Fruit fly (Drosophila melanogaster) whole organism, embryonic: ENCODE results near the gene CG14856.

Source experiments
- Awh ChIP-seq: fragments of 200-800 bp; sonication (Bioruptor generic); IDR thresholded peaks from 2 replicates; pipeline ENCODE4, ENCODE4 v1.3.6; 2022; ENCODE audit warnings: missing biosample characterization, missing genetic modification characterization
- Blimp-1 ChIP-seq: fragments of 200-800 bp; sonication (Bioruptor generic); optimal IDR thresholded peaks from 3 replicates; lab custom pipeline; 2018; ENCODE audit warnings: missing biosample characterization, missing genetic modification characterization, mild to moderate bottlenecking, moderate library complexity, missing genetic modification reagents
- CG10565 ChIP-seq: fragments of 200-800 bp; sonication (Bioruptor generic); optimal IDR thresholded peaks from 3 replicates; lab custom pipeline; 2016; ENCODE audit warnings: missing biosample characterization, mild to moderate bottlenecking, missing genetic modification characterization
- CG10959 ChIP-seq: fragments of 200-800 bp; sonication (Bioruptor generic); IDR thresholded peaks from 2 replicates; pipeline ENCODE4 v1.3.6; 2022; ENCODE audit warnings: missing biosample characterization, missing genetic modification characterization
- CG10979 ChIP-seq: fragments of 200-800 bp; sonication (Bioruptor generic); optimal IDR thresholded peaks from 2 replicates; lab custom pipeline; 2018; ENCODE audit warnings: missing biosample characterization, mild to moderate bottlenecking, missing genetic modification characterization, moderate library complexity
- CG11247 ChIP-seq: fragments of 200-800 bp; sonication (Bioruptor generic); IDR thresholded peaks from 2 replicates; pipeline ENCODE4 v1.3.6; 2022; ENCODE audit warnings: missing biosample characterization, missing genetic modification characterization
- CG12219 ChIP-seq: fragments of 200-800 bp; sonication (Bioruptor generic); optimal IDR thresholded peaks from 3 replicates; lab custom pipeline; 2018; ENCODE audit warnings: missing biosample characterization, mild to moderate bottlenecking, missing genetic modification characterization
- CG13123 ChIP-seq: fragments of 200-800 bp; sonication (Bioruptor generic); optimal IDR thresholded peaks from 2 replicates; lab custom pipeline; 2016; ENCODE audit warnings: missing biosample characterization, missing genetic modification characterization
- CG14667 ChIP-seq: fragments of 200-800 bp; sonication (Bioruptor generic); IDR thresholded peaks from 2 replicates; pipeline ENCODE4 v1.3.6; 2022; ENCODE audit warnings: missing biosample characterization, missing genetic modification characterization
- CG14710 ChIP-seq: fragments of 200-800 bp; sonication (Bioruptor generic); optimal IDR thresholded peaks from 3 replicates; lab custom pipeline; 2019; ENCODE audit warnings: missing biosample characterization, mild to moderate bottlenecking, missing genetic modification characterization, moderate library complexity
- CG15073 ChIP-seq: fragments of 200-800 bp; sonication (Bioruptor generic); optimal IDR thresholded peaks from 2 replicates; lab custom pipeline; 2016; ENCODE audit warnings: missing biosample characterization, missing genetic modification characterization
- CG2875 ChIP-seq: fragments of 200-800 bp; sonication (Bioruptor generic); optimal IDR thresholded peaks from 2 replicates; lab custom pipeline; 2017; ENCODE audit warnings: missing biosample characterization, mild to moderate bottlenecking, missing genetic modification characterization, missing genetic modification reagents
- CG4328 ChIP-seq: fragments of 200-800 bp; sonication (Bioruptor generic); optimal IDR thresholded peaks from 3 replicates; lab custom pipeline; 2017; ENCODE audit warnings: missing biosample characterization, missing genetic modification reagents, missing genetic modification characterization
- CG6272 ChIP-seq: fragments of 200-800 bp; sonication (Bioruptor generic); IDR thresholded peaks from 2 replicates; pipeline ENCODE4 v1.3.6; 2022; ENCODE audit warnings: missing biosample characterization, missing genetic modification characterization
- CG6654 ChIP-seq: fragments of 200-800 bp; sonication (Bioruptor generic); optimal IDR thresholded peaks from 2 replicates; lab custom pipeline; 2017; ENCODE audit warnings: missing biosample characterization, mild to moderate bottlenecking, missing genetic modification characterization
- CG7556 ChIP-seq: fragments of 200-800 bp; sonication (Bioruptor generic); optimal IDR thresholded peaks from 2 replicates; lab custom pipeline; 2017; ENCODE audit warnings: missing biosample characterization, mild to moderate bottlenecking, missing genetic modification characterization
- CG8359 ChIP-seq: fragments of 200-800 bp; sonication (Bioruptor generic); optimal IDR thresholded peaks from 2 replicates; lab custom pipeline; 2017; ENCODE audit warnings: missing biosample characterization, mild to moderate bottlenecking, missing genetic modification characterization, borderline replicate concordance
- CG9797 ChIP-seq: fragments of 200-800 bp; sonication (Bioruptor generic); optimal IDR thresholded peaks from 3 replicates; lab custom pipeline; 2018; ENCODE audit warnings: missing biosample characterization, mild to moderate bottlenecking, missing genetic modification characterization
- CG9876 ChIP-seq: fragments of 200-800 bp; sonication (Bioruptor generic); optimal IDR thresholded peaks from 2 replicates; lab custom pipeline; 2016; ENCODE audit warnings: missing biosample characterization, missing genetic modification characterization
- CHES-1-like ChIP-seq: fragments of 200-800 bp; sonication (Bioruptor generic); optimal IDR thresholded peaks from 2 replicates; lab custom pipeline; 2016; ENCODE audit warnings: missing biosample characterization, missing genetic modification characterization
- CTCF ChIP-seq: fragments of 200-800 bp; sonication (Bioruptor generic); optimal IDR thresholded peaks from 2 replicates; lab custom pipeline; 2017; ENCODE audit warnings: missing biosample characterization, mild to moderate bottlenecking, missing genetic modification characterization, moderate library complexity
- Fer3 ChIP-seq: fragments of 200-800 bp; sonication (Bioruptor generic); optimal IDR thresholded peaks from 2 replicates; lab custom pipeline; 2018; ENCODE audit warnings: missing biosample characterization, mild to moderate bottlenecking, missing genetic modification characterization, moderate library complexity
- HHEX ChIP-seq: fragments of 200-800 bp; sonication (Bioruptor generic); optimal IDR thresholded peaks from 3 replicates; lab custom pipeline; 2017; ENCODE audit warnings: missing biosample characterization, mild to moderate bottlenecking, missing genetic modification characterization, missing genetic modification reagents
- Hey ChIP-seq: fragments of 200-800 bp; sonication (Bioruptor generic); optimal IDR thresholded peaks from 3 replicates; lab custom pipeline; 2018; ENCODE audit warnings: missing biosample characterization, mild to moderate bottlenecking, missing genetic modification characterization
- HmgZ ChIP-seq: fragments of 200-800 bp; sonication (Bioruptor generic); optimal IDR thresholded peaks from 2 replicates; lab custom pipeline; 2018; ENCODE audit warnings: missing biosample characterization, mild to moderate bottlenecking, missing genetic modification characterization
- Hr78 ChIP-seq, 2 experiments: fragments of 200-800 bp in 1 of 2; fragments of >200 bp in 1 of 2; sonication (Bioruptor generic) in 1 of 2; optimal IDR thresholded peaks; 2 replicates each; lab custom pipeline; 2017 to 2019; ENCODE audit warnings: missing biosample characterization in 2 of 2, missing genetic modification characterization in 2 of 2, mild to moderate bottlenecking in 1 of 2, moderate library complexity in 1 of 2
- Med ChIP-seq: fragments of 200-800 bp; sonication (Bioruptor generic); peaks from one replicate; lab custom pipeline; 2016; ENCODE audit warnings: missing biosample characterization, missing genetic modification characterization, mild to moderate bottlenecking, inconsistent platforms, moderate library complexity
- Opbp ChIP-seq: fragments of 200-800 bp; sonication (Bioruptor generic); IDR thresholded peaks from 3 replicates; pipeline ENCODE4 v1.3.6; 2022; ENCODE audit warnings: missing biosample characterization, missing genetic modification characterization; ENCODE audit not compliant: partially characterized antibody
- Sin3A ChIP-seq: fragments of >200 bp; optimal IDR thresholded peaks from 2 replicates; lab custom pipeline; 2018
- ac ChIP-seq: fragments of 200-800 bp; sonication (Bioruptor generic); optimal IDR thresholded peaks from 3 replicates; lab custom pipeline; 2017; ENCODE audit warnings: missing biosample characterization, mild to moderate bottlenecking, missing genetic modification characterization
- al ChIP-seq: fragments of 200-800 bp; sonication (Bioruptor generic); IDR thresholded peaks from 2 replicates; pipeline ENCODE4 v1.3.6; 2022; ENCODE audit warnings: missing biosample characterization, missing genetic modification characterization
- ap ChIP-seq: fragments of 200-800 bp; sonication (Bioruptor generic); IDR thresholded peaks from 2 replicates; pipeline ENCODE4 v1.3.6; 2022; ENCODE audit warnings: missing biosample characterization, missing genetic modification characterization
- ash1 ChIP-seq: fragments of 200-800 bp; sonication (Bioruptor generic); optimal IDR thresholded peaks from 2 replicates; lab custom pipeline; 2018; ENCODE audit warnings: missing biosample characterization, mild to moderate bottlenecking, missing genetic modification characterization
- ato ChIP-seq: fragments of 200-800 bp; sonication (Bioruptor generic); IDR thresholded peaks from 2 replicates; pipeline ENCODE4 v1.3.6; 2022; ENCODE audit warnings: missing biosample characterization, missing genetic modification characterization; ENCODE audit not compliant: partially characterized antibody
- bsh ChIP-seq, 2 experiments: fragments of 200-800 bp; sonication (Bioruptor generic); optimal IDR thresholded peaks; 2 replicates each; lab custom pipeline; 2017 to 2018; ENCODE audit warnings: mild to moderate bottlenecking in 2 of 2, missing biosample characterization in 2 of 2, missing genetic modification characterization in 2 of 2, moderate library complexity in 1 of 2
- dmrt11E ChIP-seq: fragments of 200-800 bp; sonication (Bioruptor generic); optimal IDR thresholded peaks from 3 replicates; lab custom pipeline; 2018; ENCODE audit warnings: missing biosample characterization, mild to moderate bottlenecking, missing genetic modification characterization, moderate library complexity
- emc ChIP-seq: fragments of 200-800 bp; sonication (Bioruptor generic); optimal IDR thresholded peaks from 2 replicates; lab custom pipeline; 2016; ENCODE audit warnings: missing biosample characterization, missing genetic modification characterization
- eve ChIP-seq, 2 experiments: fragments of >200 bp; optimal IDR thresholded peaks; 2 replicates each; lab custom pipeline; 2017; ENCODE audit warnings: missing biosample characterization in 2 of 2, missing genetic modification characterization in 2 of 2
- fd3F ChIP-seq: fragments of 200-800 bp; sonication (Bioruptor generic); optimal IDR thresholded peaks from 2 replicates; lab custom pipeline; 2018; ENCODE audit warnings: missing biosample characterization, mild to moderate bottlenecking, missing genetic modification characterization, moderate library complexity
- fd64A ChIP-seq: fragments of 200-800 bp; sonication (Bioruptor generic); optimal IDR thresholded peaks from 3 replicates; lab custom pipeline; 2018; ENCODE audit warnings: missing biosample characterization, mild to moderate bottlenecking, missing genetic modification characterization
- insv ChIP-seq, 2 experiments: fragments of 200-800 bp; sonication (Bioruptor generic); optimal IDR thresholded peaks; 3 replicates each; lab custom pipeline; 2016 to 2018; ENCODE audit warnings: missing biosample characterization in 2 of 2, missing genetic modification characterization in 2 of 2
- jing ChIP-seq: fragments of 200-800 bp; sonication (Bioruptor generic); optimal IDR thresholded peaks from 2 replicates; lab custom pipeline; 2018; ENCODE audit warnings: missing biosample characterization, mild to moderate bottlenecking, missing genetic modification characterization
- lbe ChIP-seq: fragments of 200-800 bp; sonication (Bioruptor generic); optimal IDR thresholded peaks from 2 replicates; lab custom pipeline; 2016; ENCODE audit warnings: missing biosample characterization, mild to moderate bottlenecking, missing genetic modification characterization
- pfk ChIP-seq: fragments of 200-800 bp; sonication (Bioruptor generic); optimal IDR thresholded peaks from 2 replicates; lab custom pipeline; 2018; ENCODE audit warnings: missing biosample characterization, mild to moderate bottlenecking, missing genetic modification characterization, moderate library complexity
- phol ChIP-seq: fragments of 200-800 bp; sonication (Bioruptor generic); optimal IDR thresholded peaks from 3 replicates; lab custom pipeline; 2018; ENCODE audit warnings: missing biosample characterization, mild to moderate bottlenecking, missing genetic modification characterization, moderate library complexity
- pita ChIP-seq: fragments of 200-800 bp; sonication (Bioruptor generic); optimal IDR thresholded peaks from 2 replicates; lab custom pipeline; 2017; ENCODE audit warnings: missing biosample characterization, mild to moderate bottlenecking, missing genetic modification characterization
- pzg ChIP-seq: fragments of 200-800 bp; sonication (Bioruptor generic); optimal IDR thresholded peaks from 3 replicates; lab custom pipeline; 2018; ENCODE audit warnings: missing biosample characterization, mild to moderate bottlenecking, missing genetic modification characterization, moderate library complexity
- salm ChIP-seq: fragments of 200-800 bp; sonication (Bioruptor generic); optimal IDR thresholded peaks from 2 replicates; lab custom pipeline; 2018; ENCODE audit warnings: missing biosample characterization, mild to moderate bottlenecking, missing genetic modification characterization
- slbo ChIP-seq: fragments of 200-800 bp; sonication (Bioruptor generic); IDR thresholded peaks from 2 replicates; pipeline ENCODE4 v1.3.6; 2022; ENCODE audit warnings: missing biosample characterization, missing genetic modification characterization
- tio ChIP-seq: fragments of 200-800 bp; sonication (Bioruptor generic); optimal IDR thresholded peaks from 2 replicates; lab custom pipeline; 2017; ENCODE audit warnings: missing biosample characterization, missing genetic modification characterization, inconsistent platforms
- tll ChIP-seq, 2 experiments: fragments of 200-800 bp in 1 of 2; fragments of >200 bp in 1 of 2; sonication (Bioruptor generic) in 1 of 2; optimal IDR thresholded peaks; 2 replicates each; lab custom pipeline; 2017 to 2019; ENCODE audit warnings: missing biosample characterization in 2 of 2, missing genetic modification characterization in 2 of 2, mild to moderate bottlenecking in 1 of 2, moderate library complexity in 1 of 2

Gene CG14856

DNA sequence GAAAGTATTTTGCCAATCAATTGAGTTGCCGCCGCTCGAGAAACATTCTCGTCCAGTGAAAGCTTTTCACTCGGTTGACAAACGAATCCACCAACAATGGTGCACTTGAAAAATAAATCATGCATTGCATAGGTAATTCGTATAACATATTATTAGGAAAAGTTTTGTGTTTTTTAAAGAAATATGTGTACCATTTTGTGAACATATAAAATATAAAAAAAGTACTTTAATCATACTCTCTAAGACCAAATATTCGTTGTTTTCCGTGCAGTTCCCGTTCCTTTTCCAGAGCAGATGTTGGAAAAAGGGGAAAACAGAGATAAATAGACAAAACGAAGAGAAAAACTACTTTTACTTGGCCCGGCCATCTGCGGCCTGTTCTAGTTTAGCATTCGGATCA is 12.1 kb upstream of the CG14856 start:
- TF ChIP-seq CG14710 (tag; lab: Kevin White, UChicago) (no peak), Awh (GFP tag; lab: Robert Waterston, UW) (no peak), insv (GFP tag; optimal IDR thresholded peaks at IDR 0.05; lab: Kevin White, UChicago) (no peak), CG10565 (GFP tag; lab: Kevin White, UChicago) (no peak), CG6272 (no peak), fd3F (GFP tag; lab: Kevin White, UChicago) (no peak), CG12219 (GFP tag; lab: Kevin White, UChicago) (no peak), salm (tag; lab: Kevin White, UChicago) (no peak), tll (GFP tag; optimal IDR thresholded peaks at IDR 0.05; lab: Kevin White, UChicago) (no peak), phol (peak; percentile 2), CG15073 (GFP tag; lab: Kevin White, UChicago) (no peak), CG14667 (GFP tag; lab: Robert Waterston, UW) (no peak), Med (no peak), CG7556 (no peak), CG10979 (tag; lab: Kevin White, UChicago) (peak; percentile 43), pzg (GFP tag; lab: Kevin White, UChicago) (no peak), Fer3 (tag; lab: Kevin White, UChicago) (no peak), bsh (GFP tag; optimal IDR thresholded peaks at IDR 0.05; lab: Kevin White, UChicago) (peak in 1 of 2 experiments; percentile 38), CG2875 (GFP tag; lab: Kevin White, UChicago) (no peak), Blimp-1 (peak; percentile 71)
- TF ChIP-seq, all 482 proteins: peak for 4

DNA sequence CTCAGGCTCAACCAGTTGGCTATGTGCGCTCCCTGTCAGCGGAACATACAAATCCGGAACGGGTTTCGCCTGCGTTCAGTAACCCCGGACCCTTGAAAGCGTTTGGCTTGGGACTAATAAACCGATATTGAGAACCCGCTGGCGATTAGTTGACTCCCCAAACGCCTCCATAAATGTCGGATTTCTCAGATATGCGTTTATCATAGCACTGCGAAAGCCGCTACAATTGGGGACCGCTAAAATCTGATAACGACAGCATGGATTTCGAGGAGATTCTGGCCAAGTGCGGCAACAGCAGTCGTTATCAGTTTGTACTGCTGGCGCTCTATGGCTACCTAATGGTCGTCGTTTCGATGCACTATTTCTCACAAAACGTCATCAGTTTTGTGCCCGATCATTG is 2.5 kb upstream of the CG14856 start, which contains the start of gene CG14855:
Gene CG14855, plus strand, starts transcription at position 12 of the 400 bp plus-strand sequence.
- TF ChIP-seq pita (GFP tag; lab: Kevin White, UChicago): no peak
- no peak for TF ChIP-seq Opbp
- no peak for TF ChIP-seq ac
- TF ChIP-seq CG8359 (GFP tag; lab: Kevin White, UChicago): no peak
- no peak for TF ChIP-seq CHES-1-like (GFP tag; lab: Kevin White, UChicago)
- no peak for TF ChIP-seq CG13123 (GFP tag; lab: Kevin White, UChicago)
- no peak for TF ChIP-seq CG11247
- no peak for TF ChIP-seq slbo (GFP tag; lab: Robert Waterston, UW)
- TF ChIP-seq emc: no peak
- no peak for TF ChIP-seq ato
- no peak for TF ChIP-seq fd64A (GFP tag; lab: Kevin White, UChicago)
- no peak for TF ChIP-seq ash1 (GFP tag; lab: Kevin White, UChicago)
- TF ChIP-seq HHEX (GFP tag; lab: Kevin White, UChicago): no peak
- TF ChIP-seq Hr78 (GFP tag; optimal IDR thresholded peaks at IDR 0.05; lab: Kevin White, UChicago): peak in 1 of 2 experiments; percentile 4
- no peak for TF ChIP-seq CG9797 (GFP tag; lab: Kevin White, UChicago)
- TF ChIP-seq eve (GFP tag; optimal IDR thresholded peaks at IDR 0.05; lab: Kevin White, UChicago): no peak
- TF ChIP-seq ap (GFP tag; lab: Robert Waterston, UW): no peak
- TF ChIP-seq pfk: no peak
- peak; percentile 85 for TF ChIP-seq Hey
- no peak for TF ChIP-seq dmrt11E
- no peak for TF ChIP-seq jing
- no peak for TF ChIP-seq tio (GFP tag; lab: Kevin White, UChicago)
- no peak for TF ChIP-seq CTCF (GFP tag; lab: Kevin White, UChicago)
- no peak for TF ChIP-seq CG6654 (GFP tag; lab: Kevin White, UChicago)
- TF ChIP-seq CG9876 (GFP tag; lab: Kevin White, UChicago): no peak
- TF ChIP-seq lbe: no peak
- no peak for TF ChIP-seq CG10959 (GFP tag; lab: Robert Waterston, UW)
- no peak for TF ChIP-seq CG4328
- TF ChIP-seq HmgZ (tag; lab: Kevin White, UChicago): peak; percentile 33
- no peak for TF ChIP-seq Sin3A (lab: Kevin White, UChicago)
- no peak for TF ChIP-seq al (GFP tag; lab: Robert Waterston, UW)
